Worm (Caenorhabditis elegans): ENCODE measurements around the gene ark-1.
A peak's percentile ranks its signal among the peaks of the same experiment; 100 is the strongest.
"Not testable (repeated sequence)": the region's sequence is repeated elsewhere in the genome, so short reads cannot be mapped to it uniquely, and the experiment has no call there.

ark-1 gene

ce11 chrIV:12630922-12631321, at the start of gene ark-1:
TSS of gene ark-1 (minus strand) at chrIV:12631022.
- TF ChIP-seq dao-5 (tag; optimal IDR thresholded peaks at IDR 0.05) (no peak), him-1 (tag; optimal IDR thresholded peaks at IDR 0.05) (no peak), W03F9.2 (tag; optimal IDR thresholded peaks at IDR 0.05) (no peak)

DNA sequence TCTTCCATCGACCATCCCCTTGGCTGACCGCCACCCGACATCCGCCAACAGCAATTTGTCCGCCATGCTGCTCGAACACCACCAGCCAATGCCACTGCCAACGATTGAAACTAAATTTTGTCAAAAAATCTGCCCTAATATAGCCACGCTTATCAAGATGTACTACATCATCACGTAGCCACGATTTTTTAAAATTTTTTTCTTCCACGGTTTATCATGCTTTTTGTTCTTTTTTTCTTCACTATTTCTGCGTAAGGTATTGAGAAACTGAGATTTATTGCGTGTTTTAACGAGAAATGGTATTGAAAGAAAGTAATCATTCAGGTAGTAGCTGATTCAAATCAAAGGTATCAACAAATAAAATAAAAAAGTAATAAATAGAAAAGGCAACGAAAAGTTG, 46.3 kb upstream of the ark-1 start, which contains the start of gene T23B5.6:
Gene T23B5.6 (minus strand): TSS at position 101 of the 400 bp plus-strand sequence.
- not testable (repeated sequence) for TF ChIP-seq dao-5, him-1, W03F9.2 (tag; optimal IDR thresholded peaks at IDR 0.05)

ce11 chrIV:12674700-12675099, 43.9 kb upstream of the ark-1 start, which contains the start of gene T23B5.4:
TSS of gene T23B5.4 (plus strand) at chrIV:12675000.
- TF ChIP-seq him-1 (tag; optimal IDR thresholded peaks at IDR 0.05) = no peak
- TF ChIP-seq dao-5 (tag; optimal IDR thresholded peaks at IDR 0.05) = no peak
- no peak for TF ChIP-seq W03F9.2 (tag; optimal IDR thresholded peaks at IDR 0.05)

ce11 chrIV:12653094-12653493, 22.3 kb upstream of the ark-1 start, which contains the start of the genes wdfy-3 and C26H9A.4:
TSS of gene wdfy-3 (plus strand) at chrIV:12653401.
TSS of gene C26H9A.4 (plus strand) at chrIV:12653410.
- TF ChIP-seq W03F9.2 (tag; optimal IDR thresholded peaks at IDR 0.05) (no peak), him-1 (tag; optimal IDR thresholded peaks at IDR 0.05) (no peak), dao-5 (tag; optimal IDR thresholded peaks at IDR 0.05) (no peak)

DNA sequence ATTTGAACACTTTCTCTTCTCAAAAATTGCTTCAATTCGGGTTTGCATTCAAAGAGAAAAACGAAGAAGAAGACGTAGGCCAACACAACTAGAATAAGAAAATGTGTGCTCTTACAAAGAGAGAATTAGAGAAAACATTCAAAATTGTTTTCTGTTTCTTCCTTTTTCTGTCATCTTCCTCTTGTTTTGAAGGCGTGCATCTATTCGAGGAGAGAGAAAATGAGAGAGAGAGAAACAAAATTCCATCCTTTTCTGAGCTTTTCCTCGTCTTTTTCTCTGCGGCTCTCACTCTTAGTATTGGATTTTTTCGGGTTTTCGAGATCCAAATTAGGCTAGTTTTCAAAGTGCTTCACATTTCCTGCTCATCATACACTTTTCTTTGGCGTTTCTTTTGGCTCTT, 20.7 kb upstream of the ark-1 start:
- no peak for TF ChIP-seq him-1 (tag; optimal IDR thresholded peaks at IDR 0.05)
- TF ChIP-seq W03F9.2 (tag; optimal IDR thresholded peaks at IDR 0.05) = no peak
- no peak for TF ChIP-seq dao-5 (tag; optimal IDR thresholded peaks at IDR 0.05)

ce11 chrIV:12650597-12650996, 19.8 kb upstream of the ark-1 start:
- TF ChIP-seq W03F9.2 (tag; optimal IDR thresholded peaks at IDR 0.05) = no peak
- TF ChIP-seq him-1 (tag; optimal IDR thresholded peaks at IDR 0.05) = no peak
- TF ChIP-seq dao-5 (tag; optimal IDR thresholded peaks at IDR 0.05) = no peak

DNA sequence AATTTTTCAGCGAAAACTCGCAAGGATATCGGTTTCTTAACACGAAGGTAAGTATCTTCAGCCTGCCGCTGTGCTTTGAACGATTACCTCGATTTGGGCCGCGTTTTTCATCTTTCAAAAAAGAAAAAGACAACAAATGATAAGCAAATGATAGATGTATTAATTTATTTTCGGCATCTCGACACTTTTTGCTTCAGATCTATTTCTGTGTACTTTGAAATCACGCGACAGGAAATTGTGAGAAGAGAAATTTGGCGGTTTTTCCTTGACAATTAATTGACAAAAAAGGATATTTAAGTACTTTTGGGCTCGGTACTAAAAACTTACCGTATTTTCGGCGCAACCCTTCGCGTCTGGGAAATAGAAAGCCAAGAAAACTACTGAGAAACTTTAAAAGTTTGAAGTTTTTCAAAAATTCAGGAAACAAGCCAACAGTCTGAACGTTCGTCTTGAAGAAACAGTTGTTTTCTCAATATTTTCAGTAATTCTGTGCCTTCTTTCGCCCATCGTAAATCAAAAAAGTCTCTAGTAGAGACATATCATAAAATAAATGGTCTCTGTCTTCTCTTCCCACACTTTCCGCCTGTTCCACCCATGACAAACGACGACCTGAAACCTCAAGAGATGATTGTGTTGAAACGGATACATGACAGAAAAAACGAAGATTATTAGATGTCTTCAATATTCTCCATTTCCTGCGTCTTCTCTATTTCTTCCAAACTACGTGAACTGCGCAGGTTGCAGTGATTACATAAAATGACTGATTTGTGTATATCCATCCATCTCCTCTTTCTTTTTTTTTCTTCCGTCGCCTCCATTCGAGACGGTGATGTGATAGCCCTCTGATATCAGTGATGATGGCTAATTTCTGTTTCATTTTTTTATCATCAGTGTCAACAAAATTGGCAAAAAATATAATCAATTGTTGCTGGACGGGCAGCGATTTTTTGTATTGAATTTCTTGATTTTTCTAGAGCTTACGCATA, 10.3 kb upstream of the ark-1 start:
- no peak for TF ChIP-seq W03F9.2 (tag; optimal IDR thresholded peaks at IDR 0.05)
- no peak for TF ChIP-seq dao-5 (tag; optimal IDR thresholded peaks at IDR 0.05)
- TF ChIP-seq him-1 (tag; optimal IDR thresholded peaks at IDR 0.05) = no peak

DNA sequence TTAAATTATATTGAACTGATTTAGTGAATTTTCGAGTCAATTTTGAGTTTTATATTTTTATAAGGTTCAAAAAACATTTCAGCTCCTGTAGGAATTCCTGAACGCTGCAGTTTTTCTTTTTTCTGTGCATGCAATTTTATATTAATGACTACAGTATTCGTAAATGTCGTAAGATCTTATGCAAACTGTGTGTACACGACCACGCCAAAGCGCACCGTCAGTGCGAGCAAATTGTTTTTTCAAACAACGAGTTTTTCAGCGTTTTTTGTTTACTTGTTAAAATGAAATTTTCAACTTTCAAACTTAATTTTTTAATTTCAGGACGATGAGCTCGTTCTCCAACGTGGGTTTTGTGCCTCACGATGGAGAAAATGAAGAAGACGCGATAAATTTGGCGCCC, 9.3 kb upstream of the ark-1 start, which contains the start of gene vha-7:
Gene vha-7 (plus strand): TSS at position 326 of the 400 bp plus-strand sequence.
- TF ChIP-seq him-1 (tag; optimal IDR thresholded peaks at IDR 0.05) = no peak

DNA sequence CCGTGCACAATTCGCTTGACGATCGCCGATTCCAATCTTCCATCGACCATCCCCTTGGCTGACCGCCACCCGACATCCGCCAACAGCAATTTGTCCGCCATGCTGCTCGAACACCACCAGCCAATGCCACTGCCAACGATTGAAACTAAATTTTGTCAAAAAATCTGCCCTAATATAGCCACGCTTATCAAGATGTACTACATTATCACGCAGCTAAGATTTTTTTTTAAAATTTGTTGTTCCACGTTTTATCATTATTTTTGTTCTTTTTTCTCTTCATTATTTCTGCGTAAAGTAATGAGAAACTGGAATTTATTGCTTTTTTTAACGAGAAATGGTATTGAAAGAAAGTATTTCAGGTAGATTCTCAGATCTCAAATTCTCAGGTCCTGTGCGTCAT, 8.5 kb upstream of the ark-1 start, which contains the start of gene C26H9A.3:
Gene C26H9A.3 (minus strand): TSS at position 101 of the 400 bp plus-strand sequence.
- TF ChIP-seq him-1, W03F9.2, dao-5 (tag; optimal IDR thresholded peaks at IDR 0.05): not testable (repeated sequence)

DNA sequence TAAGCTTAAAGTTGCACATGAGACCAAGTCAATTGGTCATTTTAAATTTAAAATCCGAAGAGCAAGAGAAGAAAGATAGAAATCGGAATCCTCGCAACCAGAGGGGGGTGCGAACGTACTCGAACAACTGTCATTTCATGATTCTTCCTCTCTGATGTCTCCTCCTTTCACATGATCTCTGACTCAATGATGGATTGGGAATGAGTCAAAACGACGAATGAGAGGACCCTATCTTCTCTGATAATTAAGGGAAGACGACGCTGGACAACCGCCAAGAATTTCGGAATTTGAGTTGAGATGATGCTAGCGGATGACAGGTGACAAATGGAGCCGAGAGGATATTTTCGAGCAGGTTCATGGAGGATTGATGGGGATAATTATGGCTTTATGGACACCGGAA, 6.5 kb upstream of the ark-1 start:
- TF ChIP-seq him-1 (tag; optimal IDR thresholded peaks at IDR 0.05) (no peak), W03F9.2 (tag; optimal IDR thresholded peaks at IDR 0.05) (no peak), dao-5 (tag; optimal IDR thresholded peaks at IDR 0.05) (no peak)

ce11 chrIV:12633825-12634224, 3.0 kb upstream of the ark-1 start:
- TF ChIP-seq W03F9.2 (tag; optimal IDR thresholded peaks at IDR 0.05) (no peak), dao-5 (tag; optimal IDR thresholded peaks at IDR 0.05) (no peak), him-1 (tag; optimal IDR thresholded peaks at IDR 0.05) (no peak)

- TF ChIP-seq him-1 (tag; optimal IDR thresholded peaks at IDR 0.05) (no peak), dao-5 (tag; optimal IDR thresholded peaks at IDR 0.05) (no peak), W03F9.2 (tag; optimal IDR thresholded peaks at IDR 0.05) (no peak)
Measured at ce11 chrIV:12632430-12632829, 1.6 kb upstream of the ark-1 start.

- TF ChIP-seq W03F9.2 (tag; optimal IDR thresholded peaks at IDR 0.05) = peak; percentile 18
Measured at ce11 chrIV:12621483-12622078, 9.2 kb downstream of the ark-1 start.

ce11 chrIV:12620921-12621320, 9.9 kb downstream of the ark-1 start:
- TF ChIP-seq him-1 (tag; optimal IDR thresholded peaks at IDR 0.05) = no peak
- TF ChIP-seq W03F9.2 (tag; optimal IDR thresholded peaks at IDR 0.05) = no peak
- TF ChIP-seq dao-5 (tag; optimal IDR thresholded peaks at IDR 0.05) = no peak
